Worm (Caenorhabditis elegans): ENCODE results near the gene T07C4.3.

T07C4.3 gene

DNA sequence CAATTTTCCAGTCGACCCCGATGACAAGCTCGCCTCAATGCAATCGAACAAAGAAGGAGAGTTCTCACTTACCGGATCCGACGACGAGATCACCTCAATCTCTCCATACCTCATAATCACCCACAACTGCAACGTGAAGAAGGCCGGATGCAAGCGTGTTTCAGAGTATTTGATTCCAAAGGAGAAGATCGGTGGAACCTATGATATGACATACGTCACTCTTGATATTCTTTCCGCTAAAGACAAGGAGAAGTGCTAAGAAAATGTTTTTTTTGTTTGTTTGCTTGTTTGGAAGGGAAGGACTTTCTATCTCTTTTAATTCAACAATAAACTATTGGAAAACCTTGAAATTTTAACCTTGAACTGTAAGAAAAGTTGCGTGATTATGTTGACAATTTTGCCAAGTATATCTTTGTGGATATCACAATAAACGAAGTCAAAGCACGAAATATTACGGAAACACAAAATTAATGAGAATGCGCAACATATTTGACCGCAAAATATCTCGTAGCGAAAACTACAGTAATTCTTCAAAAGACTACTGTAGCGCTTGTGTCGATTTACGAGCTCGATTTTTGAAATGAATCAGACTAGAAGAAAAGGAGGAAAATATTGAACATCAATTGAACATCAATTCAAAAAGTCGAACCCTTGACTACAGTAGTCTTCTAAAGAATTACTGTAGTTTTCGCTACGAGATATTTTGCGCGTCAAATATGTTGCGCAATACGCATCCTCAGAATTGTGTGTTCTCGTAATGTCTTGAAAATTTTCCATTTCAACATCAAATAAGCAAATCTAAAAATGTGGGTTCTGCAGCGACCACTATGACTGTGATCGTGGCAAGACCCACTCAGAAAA is 12.7 kb upstream of the T07C4.3 start:
- TF ChIP-seq sox-4 (tag; optimal IDR thresholded peaks at IDR 0.05), result no peak
- no peak for TF ChIP-seq pqm-1 (tag; optimal IDR thresholded peaks at IDR 0.05)
- no peak for TF ChIP-seq ceh-82 (tag; optimal IDR thresholded peaks at IDR 0.05)
- no peak for TF ChIP-seq fkh-8 (tag; optimal IDR thresholded peaks at IDR 0.05)
- peak; percentile 27 for TF ChIP-seq snu-23 (GFP tag; optimal IDR thresholded peaks at IDR 0.05)
- TF ChIP-seq grh-1 (GFP tag; IDR thresholded peaks at IDR 0.05), result peak; percentile 12; the same call in 1 of the 2 replicates
- TF ChIP-seq egl-13 (tag; optimal IDR thresholded peaks at IDR 0.05), result no peak
- no peak for TF ChIP-seq mdl-1 (tag; optimal IDR thresholded peaks at IDR 0.05)
- TF ChIP-seq nhr-20 (tag; optimal IDR thresholded peaks at IDR 0.05), result peak; percentile 40
- TF ChIP-seq blmp-1 (tag; optimal IDR thresholded peaks at IDR 0.05), result peak; percentile 25
- TF ChIP-seq swsn-7 (tag; optimal IDR thresholded peaks at IDR 0.05), result no peak
- TF ChIP-seq nhr-85 (tag), result peak; percentile 88
- TF ChIP-seq lin-13 (GFP tag; optimal IDR thresholded peaks at IDR 0.05), result no peak
- TF ChIP-seq efl-3 (GFP tag; optimal IDR thresholded peaks at IDR 0.05), result no peak
- no peak for TF ChIP-seq hlh-17 (GFP tag; optimal IDR thresholded peaks at IDR 0.05; ENCODE audit: borderline replicate concordance)
- no peak for TF ChIP-seq aha-1 (tag; optimal IDR thresholded peaks at IDR 0.05)
- TF ChIP-seq elt-3 (tag; optimal IDR thresholded peaks at IDR 0.05), result peak in 1 of 6 experiments; percentile 67
- TF ChIP-seq egl-27 (tag; optimal IDR thresholded peaks at IDR 0.05), result no peak
- no peak for TF ChIP-seq dpl-1 (GFP tag; optimal IDR thresholded peaks at IDR 0.05)
- no peak for TF ChIP-seq ceh-90 (tag; optimal IDR thresholded peaks at IDR 0.05)
- no peak for TF ChIP-seq mab-9 (GFP tag; IDR thresholded peaks at IDR 0.05)
- TF ChIP-seq efl-1 (optimal IDR thresholded peaks at IDR 0.05), result no peak
- peak in 1 of 2 experiments; percentile 4 for TF ChIP-seq efl-1 (GFP tag; optimal IDR thresholded peaks at IDR 0.05 in 1 of 2)
- no peak for TF ChIP-seq xbp-1 (tag; optimal IDR thresholded peaks at IDR 0.05)
- TF ChIP-seq mef-2 (tag; optimal IDR thresholded peaks at IDR 0.05), result no peak
- TF ChIP-seq ceh-63 (GFP tag; optimal IDR thresholded peaks at IDR 0.05), result no peak
- TF ChIP-seq lin-15B (tag; optimal IDR thresholded peaks at IDR 0.05), result no peak
- no peak for TF ChIP-seq Y116A8C.19 (tag; optimal IDR thresholded peaks at IDR 0.05; ENCODE audit: borderline replicate concordance)
- no peak for TF ChIP-seq pag-3 (tag; optimal IDR thresholded peaks at IDR 0.05; ENCODE audit: borderline replicate concordance, insufficient read depth)
- no peak for TF ChIP-seq lir-3 (tag; optimal IDR thresholded peaks at IDR 0.05; ENCODE audit: poor library complexity)
- peak; percentile 26 for TF ChIP-seq nhr-47 (tag; optimal IDR thresholded peaks at IDR 0.05)
- TF ChIP-seq lin-14 (GFP tag; optimal IDR thresholded peaks at IDR 0.05), result peak; percentile 53
- TF ChIP-seq ces-1 (GFP tag; optimal IDR thresholded peaks at IDR 0.05), result no peak
- peak; percentile 37 for TF ChIP-seq nhr-71 (tag; optimal IDR thresholded peaks at IDR 0.05)
- peak; percentile 37 for TF ChIP-seq nhr-90 (tag; optimal IDR thresholded peaks at IDR 0.05; ENCODE audit: poor library complexity)
- no peak for TF ChIP-seq mep-1 (tag; optimal IDR thresholded peaks at IDR 0.05)
- no peak for TF ChIP-seq skn-1 (tag; optimal IDR thresholded peaks at IDR 0.05)
- TF ChIP-seq unc-130 (tag; optimal IDR thresholded peaks at IDR 0.05), result no peak
- TF ChIP-seq tbx-2 (tag; optimal IDR thresholded peaks at IDR 0.05), result no peak
- TF ChIP-seq sptf-1 (tag; optimal IDR thresholded peaks at IDR 0.05), result no peak

ce11 chrIII:10339949-10340348 is 12.0 kb upstream of the T07C4.3 start:
- TF ChIP-seq blmp-1 (tag; optimal IDR thresholded peaks at IDR 0.05) (no peak), efl-1 (optimal IDR thresholded peaks at IDR 0.05) (no peak), efl-1 (GFP tag; optimal IDR thresholded peaks at IDR 0.05 in 1 of 2) (peak in 1 of 2 experiments; percentile 56)
